Worm (Caenorhabditis elegans): ENCODE results near the gene clec-187.

DNA sequence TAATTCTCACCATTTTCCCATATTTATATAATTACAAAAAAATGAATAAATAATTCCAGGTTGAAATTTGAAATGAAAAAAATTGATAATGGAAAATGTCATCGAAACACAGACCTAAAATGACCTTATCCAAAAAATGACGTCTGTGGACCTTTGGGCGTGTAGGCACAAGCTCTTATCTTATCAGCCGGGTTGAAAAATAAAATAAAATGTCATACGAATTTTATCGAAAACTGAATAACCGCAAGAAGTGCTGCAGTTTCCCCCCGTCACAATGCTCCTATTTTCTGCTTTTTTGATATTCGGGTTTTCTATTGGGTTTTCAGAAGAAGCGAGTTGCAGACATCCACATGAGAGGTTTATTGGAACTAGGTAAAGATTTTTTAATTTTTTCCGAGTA is 5.4 kb downstream of the clec-187 start, which contains the start of gene clec-186:
- TF ChIP-seq unc-130 (tag; optimal IDR thresholded peaks at IDR 0.05) = no peak
- TF ChIP-seq hpl-2 (GFP tag; optimal IDR thresholded peaks at IDR 0.05) = no peak
- no peak for TF ChIP-seq elt-3 (tag; optimal IDR thresholded peaks at IDR 0.05)
- TF ChIP-seq pag-3 (tag; optimal IDR thresholded peaks at IDR 0.05; ENCODE audit: borderline replicate concordance, insufficient read depth) = no peak
- TF ChIP-seq unc-62 (GFP tag; optimal IDR thresholded peaks at IDR 0.05) = no peak
- TF ChIP-seq C16A3.4 (tag; optimal IDR thresholded peaks at IDR 0.05) = no peak
- TF ChIP-seq vab-15 (tag; optimal IDR thresholded peaks at IDR 0.05) = no peak
- no peak for TF ChIP-seq ceh-82 (tag; optimal IDR thresholded peaks at IDR 0.05)
- TF ChIP-seq nhr-76 (tag; optimal IDR thresholded peaks at IDR 0.05) = no peak
- TF ChIP-seq snpc-4 (tag; optimal IDR thresholded peaks at IDR 0.05) = no peak
- no peak for TF ChIP-seq Y116A8C.19 (tag; optimal IDR thresholded peaks at IDR 0.05; ENCODE audit: borderline replicate concordance)
- no peak for TF ChIP-seq aha-1 (tag; optimal IDR thresholded peaks at IDR 0.05)
